Worm (Caenorhabditis elegans): ENCODE results near the gene ufl-1.

- TF ChIP-seq madf-3 (GFP tag; IDR thresholded peaks at IDR 0.05) (no peak), F52B5.7 (tag; optimal IDR thresholded peaks at IDR 0.05) (no peak), F22D6.2 (tag; optimal IDR thresholded peaks at IDR 0.05) (no peak), cebp-2 (GFP tag; IDR thresholded peaks at IDR 0.05) (no peak), gei-17 (GFP tag; optimal IDR thresholded peaks at IDR 0.05) (no peak), F23B12.7 (tag; optimal IDR thresholded peaks at IDR 0.05; ENCODE audit: insufficient read depth) (no peak), ama-1 (optimal IDR thresholded peaks at IDR 0.05) (no peak), ama-1 (GFP tag; optimal IDR thresholded peaks at IDR 0.05) (no peak), pbrm-1 (GFP tag; IDR thresholded peaks at IDR 0.05) (no peak), unc-62 (GFP tag; optimal IDR thresholded peaks at IDR 0.05) (no peak), attf-6 (GFP tag; IDR thresholded peaks at IDR 0.05) (no peak)
Measured at ce11 chrIV:7025835-7026234, 10.8 kb downstream of the ufl-1 start.

All from whole organism, young adult.